Worm (Caenorhabditis elegans): Measurements from ENCODE around the gene R07A4.2.
A peak's percentile ranks its signal among the peaks of the same experiment; 100 is the strongest.

DNA sequence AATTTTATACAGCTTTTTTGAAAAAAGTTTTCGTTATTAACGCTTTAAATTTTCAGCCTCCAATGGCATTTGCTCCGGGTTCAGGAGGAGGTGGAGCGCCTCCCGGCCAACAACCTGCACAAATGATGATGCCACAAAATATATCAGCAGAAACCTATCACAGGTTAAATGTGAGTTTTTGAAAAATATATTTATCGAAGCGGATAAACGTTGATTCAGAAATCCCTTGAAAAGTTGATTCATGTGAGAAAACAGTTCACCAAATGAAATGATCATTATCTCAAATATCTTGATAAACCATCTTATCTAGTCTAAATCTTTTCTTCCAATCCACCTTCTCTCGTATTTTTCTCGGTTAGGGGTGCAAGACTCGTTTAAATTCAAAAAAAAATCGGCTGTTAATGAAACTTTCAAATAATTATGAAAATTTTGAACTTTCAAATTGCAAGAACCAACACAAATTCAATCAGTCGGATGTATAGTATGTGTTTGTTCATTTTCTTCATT is 23.0 kb upstream of the R07A4.2 start, which contains the start of gene sma-9:
- no peak for TF ChIP-seq unc-62 (GFP tag; optimal IDR thresholded peaks at IDR 0.05)
- TF ChIP-seq lin-13 (GFP tag; optimal IDR thresholded peaks at IDR 0.05), result no peak
- no peak for TF ChIP-seq F13H6.1 (tag; optimal IDR thresholded peaks at IDR 0.05)
- TF ChIP-seq nhr-77 (tag; optimal IDR thresholded peaks at IDR 0.05), result no peak
- peak; percentile 75 for TF ChIP-seq nhr-23 (tag; optimal IDR thresholded peaks at IDR 0.05)
- no peak for TF ChIP-seq mdl-1 (tag; optimal IDR thresholded peaks at IDR 0.05)
- TF ChIP-seq zag-1 (tag; optimal IDR thresholded peaks at IDR 0.05), result no peak
- peak; percentile 91 for TF ChIP-seq sma-9 (GFP tag; optimal IDR thresholded peaks at IDR 0.05)
- no peak for TF ChIP-seq sma-9 (tag; optimal IDR thresholded peaks at IDR 0.05)
- TF ChIP-seq lin-11 (tag; optimal IDR thresholded peaks at IDR 0.05), result no peak
- no peak for TF ChIP-seq ama-1 (optimal IDR thresholded peaks at IDR 0.05)

Data from whole organism, L2 larva.